Worm (Caenorhabditis elegans): ENCODE results near the gene Y57A10C.1.
"Not testable (repeated sequence)": the region's sequence is repeated elsewhere in the genome, so short reads cannot be mapped to it uniquely, and the experiment has no call there.

The Y57A10C.1 gene

ce11 chrII:12448241-12448640, 35.9 kb upstream of the Y57A10C.1 start, which contains the start of gene srh-27:
TSS of gene srh-27 (plus strand) at chrII:12448541.
- TF ChIP-seq nhr-237 (tag; optimal IDR thresholded peaks at IDR 0.05) = no peak
- no peak for TF ChIP-seq fos-1 (tag; optimal IDR thresholded peaks at IDR 0.05)
- no peak for TF ChIP-seq hlh-4 (tag; optimal IDR thresholded peaks at IDR 0.05)
- no peak for TF ChIP-seq nhr-90 (tag; optimal IDR thresholded peaks at IDR 0.05; ENCODE audit: poor library complexity)
- TF ChIP-seq tbx-2 (tag; optimal IDR thresholded peaks at IDR 0.05) = no peak
- no peak for TF ChIP-seq mdl-1 (tag; optimal IDR thresholded peaks at IDR 0.05)
- no peak for TF ChIP-seq dsc-1 (tag; optimal IDR thresholded peaks at IDR 0.05)
- TF ChIP-seq lin-15B (tag; optimal IDR thresholded peaks at IDR 0.05) = no peak
- TF ChIP-seq zip-4 (GFP tag; optimal IDR thresholded peaks at IDR 0.05) = no peak
- TF ChIP-seq ceh-63 (GFP tag; optimal IDR thresholded peaks at IDR 0.05) = no peak
- no peak for TF ChIP-seq egl-13 (tag; optimal IDR thresholded peaks at IDR 0.05)
- no peak for TF ChIP-seq jun-1 (tag; optimal IDR thresholded peaks at IDR 0.05)

- TF ChIP-seq unc-98 (GFP tag; IDR thresholded peaks at IDR 0.05) = no peak
- no peak for TF ChIP-seq alr-1 (tag; optimal IDR thresholded peaks at IDR 0.05; ENCODE audit: borderline replicate concordance)
- TF ChIP-seq lin-14 (GFP tag; optimal IDR thresholded peaks at IDR 0.05) = no peak
- no peak for TF ChIP-seq mdl-1 (tag; optimal IDR thresholded peaks at IDR 0.05)
- TF ChIP-seq fos-1 (tag; optimal IDR thresholded peaks at IDR 0.05) = no peak
- no peak for TF ChIP-seq fkh-8 (tag; optimal IDR thresholded peaks at IDR 0.05)
- no peak for TF ChIP-seq tbx-2 (tag; optimal IDR thresholded peaks at IDR 0.05)
- TF ChIP-seq lin-13 (GFP tag; optimal IDR thresholded peaks at IDR 0.05) = no peak
- no peak for TF ChIP-seq unc-62 (GFP tag; optimal IDR thresholded peaks at IDR 0.05)
- no peak for TF ChIP-seq swsn-7 (tag; optimal IDR thresholded peaks at IDR 0.05)
- no peak for TF ChIP-seq lin-15B (tag; optimal IDR thresholded peaks at IDR 0.05)
- TF ChIP-seq nhr-12 (tag; optimal IDR thresholded peaks at IDR 0.05) = no peak
- TF ChIP-seq nhr-28 (tag; optimal IDR thresholded peaks at IDR 0.05) = no peak
- TF ChIP-seq fkh-10 (GFP tag; optimal IDR thresholded peaks at IDR 0.05) = no peak
- TF ChIP-seq unc-30 (tag; optimal IDR thresholded peaks at IDR 0.05) = no peak
- no peak for TF ChIP-seq C04F5.9 (tag; optimal IDR thresholded peaks at IDR 0.05)
Measured at ce11 chrII:12444679-12445376, 32.5 kb upstream of the Y57A10C.1 start, which contains the start of the genes W05H5.1 and pitr-6. TSS of gene W05H5.1 (minus strand) at chrII:12444779. TSS of gene pitr-6 (plus strand) at chrII:12445326.

- not testable (repeated sequence) for TF ChIP-seq ama-1 (optimal IDR thresholded peaks at IDR 0.05); ceh-8 (GFP tag; optimal IDR thresholded peaks at IDR 0.05); rnt-1 (tag; optimal IDR thresholded peaks at IDR 0.05)
Measured at ce11 chrII:12441164-12441563, 28.8 kb upstream of the Y57A10C.1 start, which contains the start of gene Y57A10C.10. TSS of gene Y57A10C.10 (minus strand) at chrII:12441264.

ce11 chrII:12438441-12438840, 26.1 kb upstream of the Y57A10C.1 start, which contains the start of gene Y57A10C.9:
TSS of gene Y57A10C.9 (minus strand) at chrII:12438541.
- TF ChIP-seq unc-130 (tag; optimal IDR thresholded peaks at IDR 0.05) (no peak), nhr-71 (tag; optimal IDR thresholded peaks at IDR 0.05) (peak; percentile 1)

ce11 chrII:12436717-12437116, 24.4 kb upstream of the Y57A10C.1 start:
- TF ChIP-seq fkh-4 (tag; optimal IDR thresholded peaks at IDR 0.05; ENCODE audit: borderline replicate concordance) (no peak), F16B12.6 (tag; optimal IDR thresholded peaks at IDR 0.05) (no peak), lin-15B (tag; optimal IDR thresholded peaks at IDR 0.05) (no peak), efl-1 (optimal IDR thresholded peaks at IDR 0.05) (no peak), efl-1 (GFP tag; optimal IDR thresholded peaks at IDR 0.05 in 1 of 2) (no peak), unc-130 (tag; optimal IDR thresholded peaks at IDR 0.05) (no peak), ztf-4 (tag; optimal IDR thresholded peaks at IDR 0.05) (no peak), ets-5 (GFP tag; IDR thresholded peaks at IDR 0.05) (no peak), ceh-82 (tag; optimal IDR thresholded peaks at IDR 0.05) (no peak), nhr-28 (tag; optimal IDR thresholded peaks at IDR 0.05) (no peak), elt-3 (tag; optimal IDR thresholded peaks at IDR 0.05) (no peak), skn-1 (tag; optimal IDR thresholded peaks at IDR 0.05) (no peak), nhr-76 (tag; optimal IDR thresholded peaks at IDR 0.05) (no peak), vab-15 (tag; optimal IDR thresholded peaks at IDR 0.05) (no peak)
